Fruit fly (Drosophila melanogaster) Kc167 (cell line): Measurements from ENCODE around the gene CG9098.

Source experiments
- Myc ChIP-seq: fragments of >200 bp; optimal IDR thresholded peaks from 2 replicates; lab custom pipeline; 2017; ENCODE audit warnings: missing external identifiers
- Sin3A ChIP-seq: fragments of >200 bp; optimal IDR thresholded peaks from 2 replicates; lab custom pipeline; 2018; ENCODE audit warnings: missing external identifiers
- h ChIP-seq: fragments of >200 bp; optimal IDR thresholded peaks from 3 replicates; lab custom pipeline; 2018; ENCODE audit warnings: missing external identifiers
- insv ChIP-seq: fragments of >200 bp; optimal IDR thresholded peaks from 3 replicates; lab custom pipeline; 2018; ENCODE audit warnings: missing external identifiers
- psq ChIP-seq: fragments of >200 bp; optimal IDR thresholded peaks from 2 replicates; lab custom pipeline; 2017; ENCODE audit warnings: missing external identifiers
- ttk ChIP-seq: sonication (Bioruptor generic); optimal IDR thresholded peaks from 2 replicates; lab custom pipeline; 2017; ENCODE audit warnings: missing external identifiers

dm6 chr2L:6019352-6020131 is 7.4 kb upstream of the CG9098 start, which contains the start of gene H2.0:
- TF ChIP-seq psq (lab: Kevin White, UChicago) (no peak), h (lab: Kevin White, UChicago) (no peak), ttk (lab: Kevin White, UChicago) (no peak), Sin3A (lab: Kevin White, UChicago) (no peak), insv (lab: Kevin White, UChicago) (no peak), Myc (lab: Kevin White, UChicago) (no peak)
